Worm (Caenorhabditis elegans) whole organism, L1 larva: Measurements from ENCODE around the gene F53B3.3.

ENCODE experiments used
- mep-1 ChIP-seq: fragments of 150-350 bp; optimal IDR thresholded peaks from 2 replicates; lab custom pipeline; 2014; ENCODE audit warnings: missing biosample characterization, missing genetic modification characterization
- skn-1 ChIP-seq: fragments of 150-350 bp; optimal IDR thresholded peaks from 2 replicates; lab custom pipeline; 2014; ENCODE audit warnings: missing biosample characterization, missing genetic modification characterization
- unc-62 ChIP-seq: fragments of 150-350 bp; optimal IDR thresholded peaks from 2 replicates; lab custom pipeline; 2014; ENCODE audit warnings: missing biosample characterization, missing genetic modification reagents, missing genetic modification characterization
- unc-86 ChIP-seq: sonication (generic microtip); optimal IDR thresholded peaks from 2 replicates; lab custom pipeline; 2016; ENCODE audit warnings: missing genetic modification characterization, missing compliant biosample characterization
- zip-4 ChIP-seq: fragments of 200-800 bp; sonication (Bioruptor generic); optimal IDR thresholded peaks from 2 replicates; lab custom pipeline; 2018; ENCODE audit warnings: mild to moderate bottlenecking, missing genetic modification characterization, moderate library complexity, missing compliant biosample characterization

DNA sequence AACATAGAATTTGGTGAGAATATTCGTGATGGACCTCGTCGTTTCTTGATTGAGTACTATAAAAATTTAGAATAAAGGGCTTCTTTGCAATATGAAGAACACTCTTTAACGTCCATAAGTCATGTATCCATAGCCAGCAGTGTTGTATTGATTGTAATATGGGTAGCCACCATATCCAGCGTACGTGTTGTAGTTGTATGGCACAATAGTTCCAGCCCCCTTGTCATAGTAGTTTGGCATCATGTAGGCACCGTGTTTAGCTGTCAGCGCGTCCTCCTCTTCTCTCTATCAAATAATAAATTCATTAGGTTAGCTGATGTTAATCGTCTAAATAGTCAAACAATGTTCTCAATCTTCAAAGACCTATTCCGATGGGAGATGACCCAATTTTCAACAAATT lies 2.3 kb upstream of the F53B3.3 start:
- no peak for TF ChIP-seq mep-1 (tag; lab: Kevin White, UChicago)
- no peak for TF ChIP-seq unc-62
- no peak for TF ChIP-seq zip-4 (GFP tag; lab: Kevin White, UChicago)
- TF ChIP-seq unc-86, result no peak
- TF ChIP-seq skn-1, result no peak
